Fruit fly (Drosophila melanogaster): ENCODE data around the gene CheA87a.

Gene CheA87a

dm6 chr3R:13366561-13367518 is 2.6 kb upstream of the CheA87a start, which contains the start of gene Elp6 (continued):
- peak; percentile 93 for TF ChIP-seq sens (GFP tag)
- TF ChIP-seq gt (GFP tag; IDR thresholded peaks at IDR 0.05): no peak
- TF ChIP-seq CG5180 (GFP tag; optimal IDR thresholded peaks at IDR 0.05): peak; percentile 42
- no peak for TF ChIP-seq CG8359 (GFP tag; optimal IDR thresholded peaks at IDR 0.05; ENCODE audit: borderline replicate concordance)
- peak; percentile 77; the same call in 2 of the 3 replicates for TF ChIP-seq CG11456 (GFP tag; IDR thresholded peaks at IDR 0.05)
- no peak for TF ChIP-seq TFAM (GFP tag; optimal IDR thresholded peaks at IDR 0.05)
- TF ChIP-seq Blimp-1 (GFP tag; optimal IDR thresholded peaks at IDR 0.05): peak; percentile 48
- 0 out of 2 replicates have a peak, but pooled peaks have one; percentile 6 for TF ChIP-seq Dip2 (GFP tag; IDR thresholded peaks at IDR 0.05)
- TF ChIP-seq Side (GFP tag; optimal IDR thresholded peaks at IDR 0.05): peak; percentile 3
- TF ChIP-seq CG11504 (tag; optimal IDR thresholded peaks at IDR 0.05): peak; percentile 82
- 0 out of 3 replicates have a peak, but pooled peaks have one; percentile 19 for TF ChIP-seq C15 (GFP tag; IDR thresholded peaks at IDR 0.05)
- TF ChIP-seq CG32767 (GFP tag; IDR thresholded peaks at IDR 0.05): peak; percentile 52; the same call in 1 of the 2 replicates
- TF ChIP-seq HLH3B (GFP tag; IDR thresholded peaks at IDR 0.05): peak; percentile 66
- no peak for TF ChIP-seq yki (optimal IDR thresholded peaks at IDR 0.05)
- no peak for TF ChIP-seq CG17829 (tag; optimal IDR thresholded peaks at IDR 0.05)
- no peak for TF ChIP-seq Oaz (GFP tag; IDR thresholded peaks at IDR 0.05)
- no peak for TF ChIP-seq luna (GFP tag; optimal IDR thresholded peaks at IDR 0.05)
- peak; percentile 27 for TF ChIP-seq CG5245 (GFP tag; optimal IDR thresholded peaks at IDR 0.05)
- peak; percentile 48 for TF ChIP-seq Rx (GFP tag; IDR thresholded peaks at IDR 0.05)
- TF ChIP-seq HmgD (GFP tag; optimal IDR thresholded peaks at IDR 0.05): no peak
- peak; percentile 57 for TF ChIP-seq CG15514 (GFP tag; optimal IDR thresholded peaks at IDR 0.05)
- TF ChIP-seq tgo (GFP tag; IDR thresholded peaks at IDR 0.05): peak; percentile 65
- no peak for TF ChIP-seq rib (GFP tag; IDR thresholded peaks at IDR 0.05)
- TF ChIP-seq CG11560 (tag; IDR thresholded peaks at IDR 0.05): peak; percentile 32; the same call in 1 of the 3 replicates
- peak; percentile 24 for TF ChIP-seq CG4328 (GFP tag; optimal IDR thresholded peaks at IDR 0.05)
- TF ChIP-seq NFAT (GFP tag; IDR thresholded peaks at IDR 0.05): peak; percentile 78
- peak; percentile 85 for TF ChIP-seq stwl (tag; optimal IDR thresholded peaks at IDR 0.05)
- TF ChIP-seq CG18011 (GFP tag; optimal IDR thresholded peaks at IDR 0.05): peak; percentile 10
- peak; percentile 62 for TF ChIP-seq lmd (GFP tag; IDR thresholded peaks at IDR 0.05)
- TF ChIP-seq Trl (optimal IDR thresholded peaks at IDR 0.05): no peak
- TF ChIP-seq Trl (GFP tag; optimal IDR thresholded peaks at IDR 0.05): peak; percentile 53
- no peak for TF ChIP-seq CG6791 (GFP tag; IDR thresholded peaks at IDR 0.05; ENCODE audit: partially characterized antibody)
- peak; percentile 9 for TF ChIP-seq pnt (GFP tag; optimal IDR thresholded peaks at IDR 0.05)
- no peak for TF ChIP-seq sr (GFP tag; IDR thresholded peaks at IDR 0.05)
- peak; percentile 0 for TF ChIP-seq Nf-YB (GFP tag; optimal IDR thresholded peaks at IDR 0.05)
- TF ChIP-seq D19A (tag; optimal IDR thresholded peaks at IDR 0.05): no peak
- TF ChIP-seq CG12942 (GFP tag; optimal IDR thresholded peaks at IDR 0.05): peak; percentile 32
- TF ChIP-seq CG12391 (tag; optimal IDR thresholded peaks at IDR 0.05): peak; percentile 68
- peak; percentile 87 for TF ChIP-seq Meics (GFP tag; optimal IDR thresholded peaks at IDR 0.05)
- no peak for TF ChIP-seq run (tag; optimal IDR thresholded peaks at IDR 0.05)
- TF ChIP-seq otp (GFP tag; IDR thresholded peaks at IDR 0.05): no peak
- no peak for TF ChIP-seq CG7987 (GFP tag; optimal IDR thresholded peaks at IDR 0.05)
- TF ChIP-seq Eip74EF (GFP tag; optimal IDR thresholded peaks at IDR 0.05): peak in 1 of 2 experiments; percentile 25
- TF ChIP-seq pita (GFP tag; optimal IDR thresholded peaks at IDR 0.05): no peak
- TF ChIP-seq grn (GFP tag; optimal IDR thresholded peaks at IDR 0.05): no peak
- TF ChIP-seq Hmr (GFP tag; optimal IDR thresholded peaks at IDR 0.05): peak; percentile 77
- TF ChIP-seq CG1832 (GFP tag; optimal IDR thresholded peaks at IDR 0.05): no peak
- TF ChIP-seq peb (GFP tag; IDR thresholded peaks at IDR 0.05): no peak
- no peak for TF ChIP-seq CG12071 (GFP tag; optimal IDR thresholded peaks at IDR 0.05)

Data from whole organism, embryonic.